Fruit fly (Drosophila melanogaster) whole organism: ENCODE data around the gene CG31097.

ENCODE experiments used
- CG8478 ChIP-seq: fragments of >200 bp; optimal IDR thresholded peaks from 2 replicates; lab custom pipeline; 2018; ENCODE audit warnings: inconsistent platforms
- Dll ChIP-seq: fragments of >200 bp; optimal IDR thresholded peaks from 2 replicates; lab custom pipeline; 2017
- EcR ChIP-seq, 2 experiments: fragments of >200 bp; optimal IDR thresholded peaks; 2 replicates each; lab custom pipeline; 2017; ENCODE audit warnings: missing biosample characterization in 2 of 2, missing genetic modification characterization in 2 of 2, missing genetic modification reagents in 2 of 2
- pan ChIP-seq: fragments of >200 bp; optimal IDR thresholded peaks from 2 replicates; lab custom pipeline; 2017
- psq ChIP-seq: fragments of >200 bp; optimal IDR thresholded peaks from 2 replicates; lab custom pipeline; 2017
- usp ChIP-seq: fragments of >200 bp; optimal IDR thresholded peaks from 2 replicates; lab custom pipeline; 2017; ENCODE audit warnings: missing biosample characterization, missing genetic modification characterization, mixed read lengths

CG31097 gene

dm6 chr3R:25266751-25267150 lies 30.8 kb downstream of the CG31097 start:
- TF ChIP-seq EcR (GFP tag; optimal IDR thresholded peaks at IDR 0.05; lab: Kevin White, UChicago) = no peak
- TF ChIP-seq CG8478 (lab: Kevin White, UChicago) = no peak
- no peak for TF ChIP-seq psq (lab: Kevin White, UChicago)
- no peak for TF ChIP-seq usp (GFP tag; lab: Kevin White, UChicago)
- TF ChIP-seq Dll (lab: Kevin White, UChicago) = no peak

dm6 chr3R:25265589-25266201 lies 31.9 kb downstream of the CG31097 start, which contains the start of the genes GlnRS and RIOK2:
Gene GlnRS, minus strand, starts transcription at chr3R:25265721.
Gene RIOK2, plus strand, starts transcription at chr3R:25265844.
- TF ChIP-seq usp (GFP tag; lab: Kevin White, UChicago) (no peak), pan (lab: Kevin White, UChicago) (no peak), psq (lab: Kevin White, UChicago) (no peak), CG8478 (lab: Kevin White, UChicago) (no peak), EcR (GFP tag; optimal IDR thresholded peaks at IDR 0.05; lab: Kevin White, UChicago) (no peak), Dll (lab: Kevin White, UChicago) (no peak)

- TF ChIP-seq EcR (GFP tag; optimal IDR thresholded peaks at IDR 0.05; lab: Kevin White, UChicago) (no peak), psq (lab: Kevin White, UChicago) (no peak), CG8478 (lab: Kevin White, UChicago) (no peak), usp (GFP tag; lab: Kevin White, UChicago) (no peak), pan (lab: Kevin White, UChicago) (no peak), Dll (lab: Kevin White, UChicago) (no peak)
These were observed 35.2 kb downstream of the CG31097 start, which contains the start of the genes Kdsr and CG11858 for dm6 chr3R:25262322-25262761. Gene Kdsr, minus strand, starts transcription at chr3R:25262498. Gene CG11858, plus strand, starts transcription at chr3R:25262741.

- TF ChIP-seq Dll (lab: Kevin White, UChicago) (no peak), psq (lab: Kevin White, UChicago) (no peak), pan (lab: Kevin White, UChicago) (no peak)
These were observed 36.9 kb downstream of the CG31097 start for dm6 chr3R:25260670-25261069.

- TF ChIP-seq usp (GFP tag; lab: Kevin White, UChicago) = no peak
- TF ChIP-seq Dll (lab: Kevin White, UChicago) = no peak
- no peak for TF ChIP-seq EcR (GFP tag; optimal IDR thresholded peaks at IDR 0.05; lab: Kevin White, UChicago)
- TF ChIP-seq CG8478 (lab: Kevin White, UChicago) = no peak
- TF ChIP-seq psq (lab: Kevin White, UChicago) = no peak
- TF ChIP-seq pan (lab: Kevin White, UChicago) = no peak
These were observed 38.8 kb downstream of the CG31097 start, which contains the start of gene CG11857 for dm6 chr3R:25258628-25259240. Gene CG11857, plus strand, starts transcription at chr3R:25258898.

- TF ChIP-seq Dll (lab: Kevin White, UChicago) (no peak), EcR (GFP tag; optimal IDR thresholded peaks at IDR 0.05; lab: Kevin White, UChicago) (no peak)
These were observed 48.1 kb downstream of the CG31097 start, which contains the start of gene Nup358 for dm6 chr3R:25249145-25250141. Gene Nup358, plus strand, starts transcription at chr3R:25249348.

- no peak for TF ChIP-seq Dll (lab: Kevin White, UChicago)
- TF ChIP-seq psq (lab: Kevin White, UChicago) = no peak
- TF ChIP-seq usp (GFP tag; lab: Kevin White, UChicago) = no peak
- TF ChIP-seq CG8478 (lab: Kevin White, UChicago) = no peak
- no peak for TF ChIP-seq EcR (GFP tag; optimal IDR thresholded peaks at IDR 0.05; lab: Kevin White, UChicago)
These were observed 50.2 kb downstream of the CG31097 start, which contains the start of the genes RpS27 and Nup37 for dm6 chr3R:25247379-25247869. Gene RpS27, minus strand, starts transcription at chr3R:25247514. Gene Nup37, plus strand, starts transcription at chr3R:25247658.
